Worm (Caenorhabditis elegans): ENCODE results near the gene nduf-2.2.

ce11 chrIII:6507832-6508231 is 42.8 kb downstream of the nduf-2.2 start, which contains the start of gene F23F12.12:
- no peak for TF ChIP-seq ztf-11 (tag; optimal IDR thresholded peaks at IDR 0.05)
- no peak for TF ChIP-seq nhr-28 (tag; optimal IDR thresholded peaks at IDR 0.05)
- no peak for TF ChIP-seq tra-1 (GFP tag; IDR thresholded peaks at IDR 0.05)
- TF ChIP-seq ces-1 (GFP tag; optimal IDR thresholded peaks at IDR 0.05): no peak
- no peak for TF ChIP-seq lir-3 (tag; optimal IDR thresholded peaks at IDR 0.05)

Measured in whole organism, L4 larva.